Worm (Caenorhabditis elegans) whole organism, young adult: ENCODE measurements around the gene ngn-1.

ENCODE experiments used
- B0035.1 ChIP-seq: sonication (generic microtip); optimal IDR thresholded peaks from 2 replicates; lab custom pipeline; 2016; ENCODE audit warnings: missing genetic modification characterization, mild to moderate bottlenecking, missing compliant biosample characterization, missing genotype, missing genetic modification reagents
- B0336.3 ChIP-seq: fragments of 200-800 bp; sonication (Bioruptor generic); IDR thresholded peaks from 2 replicates; pipeline ENCODE4 v1.3.6; 2022; ENCODE audit warnings: missing genetic modification characterization, missing compliant biosample characterization
- F10E7.11 ChIP-seq: sonication (generic microtip); optimal IDR thresholded peaks from 2 replicates; lab custom pipeline; 2017; ENCODE audit warnings: mild to moderate bottlenecking, missing genetic modification characterization, moderate library complexity, missing compliant biosample characterization
- F37B4.10 ChIP-seq: fragments of 200-800 bp; sonication (Bioruptor generic); IDR thresholded peaks from 2 replicates; pipeline ENCODE4 v1.3.6; 2022; ENCODE audit warnings: missing genetic modification characterization, missing compliant biosample characterization
- F49E8.2 ChIP-seq: sonication (generic microtip); optimal IDR thresholded peaks from 3 replicates; lab custom pipeline; 2017; ENCODE audit warnings: missing genetic modification characterization, mild to moderate bottlenecking, missing compliant biosample characterization, antibody characterized with exemption, moderate library complexity; ENCODE audit not compliant: insufficient read depth
- F55B11.4 ChIP-seq: sonication (generic microtip); optimal IDR thresholded peaks from 2 replicates; lab custom pipeline; 2016; ENCODE audit warnings: missing compliant biosample characterization, missing genetic modification characterization, borderline replicate concordance; ENCODE audit not compliant: insufficient read depth
- T07F8.4 ChIP-seq: sonication (generic microtip); optimal IDR thresholded peaks from 2 replicates; lab custom pipeline; 2016; ENCODE audit warnings: mild to moderate bottlenecking, missing genetic modification characterization, moderate library complexity, missing compliant biosample characterization
- T26A5.8 ChIP-seq: sonication (generic microtip); optimal IDR thresholded peaks from 2 replicates; lab custom pipeline; 2016; ENCODE audit warnings: missing genetic modification characterization, missing compliant biosample characterization
- Y53G8AR.9 ChIP-seq: fragments of 200-800 bp; sonication (Bioruptor generic); conservative IDR thresholded peaks from 2 replicates; pipeline ENCODE4 v1.3.6; 2022; ENCODE audit warnings: missing genetic modification reagents, missing genetic modification characterization, missing compliant biosample characterization
- ZK185.1 ChIP-seq: sonication (generic microtip); optimal IDR thresholded peaks from 2 replicates; lab custom pipeline; 2016; ENCODE audit warnings: mild to moderate bottlenecking, missing genetic modification characterization, missing compliant biosample characterization; ENCODE audit not compliant: poor library complexity, severe bottlenecking
- akir-1 ChIP-seq: fragments of 200-800 bp; sonication (Bioruptor generic); optimal IDR thresholded peaks from 2 replicates; lab custom pipeline; 2018; ENCODE audit warnings: mild to moderate bottlenecking, missing genetic modification characterization, moderate library complexity, missing compliant biosample characterization
- attf-3 ChIP-seq: fragments of 200-800 bp; sonication (Bioruptor generic); conservative IDR thresholded peaks from 2 replicates; pipeline ENCODE4 v1.3.6; 2022; ENCODE audit warnings: missing genetic modification reagents, missing genetic modification characterization, missing compliant biosample characterization
- attf-6 ChIP-seq: fragments of 200-800 bp; sonication (Bioruptor generic); IDR thresholded peaks from 2 replicates; pipeline ENCODE4 v1.3.6; 2022; ENCODE audit warnings: missing genetic modification reagents, missing genetic modification characterization, missing compliant biosample characterization
- bed-1 ChIP-seq: fragments of 200-800 bp; sonication (Bioruptor generic); IDR thresholded peaks from 2 replicates; pipeline ENCODE4 v1.3.6; 2022; ENCODE audit warnings: missing genetic modification reagents, missing genetic modification characterization, missing compliant biosample characterization
- cebp-1 ChIP-seq, 2 experiments: fragments of 200-800 bp in 1 of 2; sonication (Bioruptor generic) in 1 of 2; sonication (generic microtip) in 1 of 2; IDR thresholded peaks in 1 of 2; optimal IDR thresholded peaks in 1 of 2; 2 replicates each; pipeline versions ENCODE4 v1.3.6 to Lab custom; 2017 to 2022; ENCODE audit warnings: missing compliant biosample characterization in 2 of 2, missing genetic modification characterization in 2 of 2, mild to moderate bottlenecking in 1 of 2, missing genetic modification reagents in 1 of 2, moderate library complexity in 1 of 2
- dpl-1 ChIP-seq: fragments of 150-350 bp; optimal IDR thresholded peaks from 2 replicates; lab custom pipeline; 2014; ENCODE audit warnings: missing biosample characterization, missing genetic modification reagents, missing genetic modification characterization
- efl-1 ChIP-seq: fragments of 150-350 bp; optimal IDR thresholded peaks from 2 replicates; lab custom pipeline; 2014; ENCODE audit warnings: missing biosample characterization, missing genetic modification reagents, missing genetic modification characterization
- egrh-3 ChIP-seq: fragments of 200-800 bp; sonication (Bioruptor generic); IDR thresholded peaks from 2 replicates; pipeline ENCODE4 v1.3.6; 2022; ENCODE audit warnings: missing genetic modification reagents, missing genetic modification characterization, missing compliant biosample characterization
- fkh-3 ChIP-seq: sonication (generic microtip); optimal IDR thresholded peaks from 2 replicates; lab custom pipeline; 2016; ENCODE audit warnings: mild to moderate bottlenecking, missing genetic modification characterization, missing compliant biosample characterization
- hmg-1.2 ChIP-seq: fragments of 200-800 bp; sonication (Bioruptor generic); IDR thresholded peaks from 2 replicates; pipeline ENCODE4 v1.3.6; 2022; ENCODE audit warnings: missing genetic modification reagents, missing genetic modification characterization, missing compliant biosample characterization
- hsf-1 ChIP-seq: fragments of 200-800 bp; sonication (Bioruptor generic); IDR thresholded peaks from 2 replicates; pipeline ENCODE4 v1.3.6; 2022; ENCODE audit warnings: missing genetic modification reagents, missing genetic modification characterization, missing compliant biosample characterization
- lin-26 ChIP-seq: fragments of 200-800 bp; sonication (Bioruptor generic); IDR thresholded peaks from 2 replicates; pipeline ENCODE4 v1.3.6; 2022; ENCODE audit warnings: missing genetic modification reagents, missing genetic modification characterization, missing compliant biosample characterization
- lsy-27 ChIP-seq: sonication (generic microtip); optimal IDR thresholded peaks from 2 replicates; lab custom pipeline; 2017; ENCODE audit warnings: missing genetic modification characterization, mild to moderate bottlenecking, missing compliant biosample characterization, antibody characterized with exemption, missing genotype, borderline replicate concordance; ENCODE audit not compliant: insufficient read depth
- madf-3 ChIP-seq: fragments of 200-800 bp; sonication (Bioruptor generic); IDR thresholded peaks from 2 replicates; pipeline ENCODE4 v1.3.6; 2022; ENCODE audit warnings: missing genetic modification reagents, missing genetic modification characterization, missing compliant biosample characterization
- madf-6 ChIP-seq: fragments of 200-800 bp; sonication (Bioruptor generic); IDR thresholded peaks from 2 replicates; pipeline ENCODE4 v1.3.6; 2022; ENCODE audit warnings: missing genetic modification reagents, missing genetic modification characterization, missing compliant biosample characterization
- madf-8 ChIP-seq: fragments of 200-800 bp; sonication (Bioruptor generic); conservative IDR thresholded peaks from 2 replicates; pipeline ENCODE4 v1.3.6; 2022; ENCODE audit warnings: missing genetic modification reagents, missing genetic modification characterization, missing compliant biosample characterization
- mel-28 ChIP-seq: sonication (generic microtip); optimal IDR thresholded peaks from 2 replicates; lab custom pipeline; 2016; ENCODE audit warnings: borderline replicate concordance, mild to moderate bottlenecking, missing genetic modification characterization, missing compliant biosample characterization
- mes-4 ChIP-seq: sonication (generic microtip); optimal IDR thresholded peaks from 2 replicates; lab custom pipeline; 2016; ENCODE audit warnings: missing genotype, missing genetic modification characterization, missing compliant biosample characterization
- nfyb-1 ChIP-seq: fragments of 200-800 bp; sonication (Bioruptor generic); IDR thresholded peaks from 2 replicates; pipeline ENCODE4 v1.3.6; 2022; ENCODE audit warnings: missing genetic modification reagents, missing genetic modification characterization, missing compliant biosample characterization
- nhr-80 ChIP-seq: sonication (generic microtip); optimal IDR thresholded peaks from 2 replicates; lab custom pipeline; 2016; ENCODE audit warnings: missing genetic modification characterization, missing compliant biosample characterization
- rpc-1 ChIP-seq, 2 experiments: fragments of 150-350 bp in 1 of 2; sonication (generic microtip) in 1 of 2; optimal IDR thresholded peaks; 2 replicates each; lab custom pipeline; 2014 to 2018; ENCODE audit warnings: missing biosample characterization in 1 of 2, missing genetic modification characterization in 1 of 2, missing genetic modification reagents in 1 of 2, missing genotype in 1 of 2
- snpc-1.1 ChIP-seq: sonication (generic microtip); optimal IDR thresholded peaks from 2 replicates; lab custom pipeline; 2017; ENCODE audit warnings: missing genetic modification characterization, mild to moderate bottlenecking, missing compliant biosample characterization, antibody characterized with exemption, moderate library complexity, missing genotype, missing genetic modification reagents; ENCODE audit not compliant: insufficient read depth
- snpc-3.4 ChIP-seq: sonication (generic microtip); optimal IDR thresholded peaks from 2 replicates; lab custom pipeline; 2017; ENCODE audit warnings: missing genetic modification characterization, mild to moderate bottlenecking, missing compliant biosample characterization, antibody characterized with exemption, moderate library complexity, missing genotype, missing genetic modification reagents
- sptf-2 ChIP-seq: fragments of 200-800 bp; sonication (Bioruptor generic); optimal IDR thresholded peaks from 2 replicates; lab custom pipeline; 2018; ENCODE audit warnings: mild to moderate bottlenecking, missing genetic modification characterization, missing compliant biosample characterization
- zfh-2 ChIP-seq: fragments of 200-800 bp; sonication (Bioruptor generic); conservative IDR thresholded peaks from 2 replicates; pipeline ENCODE4 v1.3.6; 2022; ENCODE audit warnings: missing genetic modification reagents, missing genetic modification characterization, missing compliant biosample characterization
- zim-3 ChIP-seq: sonication (generic microtip); optimal IDR thresholded peaks from 2 replicates; lab custom pipeline; 2017; ENCODE audit warnings: mild to moderate bottlenecking, missing genetic modification characterization, moderate library complexity, missing compliant biosample characterization
- ztf-25 ChIP-seq: fragments of 200-800 bp; sonication (Bioruptor generic); IDR thresholded peaks from 2 replicates; pipeline ENCODE4 v1.3.6; 2022; ENCODE audit warnings: missing genetic modification reagents, missing genetic modification characterization, missing compliant biosample characterization

Gene ngn-1

DNA sequence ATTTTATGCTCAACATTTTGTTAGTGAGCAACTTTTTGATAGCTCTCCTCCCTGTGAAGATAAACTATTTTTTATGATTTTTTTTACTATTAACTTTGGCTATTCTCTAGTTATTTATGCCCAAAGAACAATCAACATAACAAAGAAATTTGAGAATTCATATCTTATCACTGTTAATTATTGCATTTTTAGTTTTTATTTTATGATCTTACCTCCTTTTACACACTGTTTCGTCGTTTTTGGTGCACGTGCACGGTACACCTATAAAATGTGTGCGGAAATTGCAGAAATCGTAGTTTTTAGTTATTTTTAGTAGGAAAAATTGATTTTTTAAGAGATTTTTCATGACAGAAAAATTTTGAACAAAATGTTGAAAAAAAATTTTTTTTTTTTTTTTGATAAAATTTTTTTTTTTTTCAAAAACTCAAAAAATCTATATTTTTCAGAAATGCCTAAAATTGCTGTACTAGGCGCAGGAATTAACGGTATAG, 14.3 kb downstream of the ngn-1 start, which contains the start of gene daao-1:
TSS of gene daao-1 (plus strand) at position 441 of the 491 bp plus-strand sequence.
- no peak for TF ChIP-seq F55B11.4
- no peak for TF ChIP-seq Y53G8AR.9 (GFP tag; lab: Robert Waterston, UW)
- no peak for TF ChIP-seq F37B4.10 (GFP tag; lab: Robert Waterston, UW)
- TF ChIP-seq madf-6 (GFP tag; lab: Robert Waterston, UW): no peak
- TF ChIP-seq mes-4 (tag; lab: Kevin White, UChicago): no peak
- TF ChIP-seq B0035.1 (tag; lab: Kevin White, UChicago): no peak
- no peak for TF ChIP-seq bed-1 (GFP tag; lab: Robert Waterston, UW)
- TF ChIP-seq sptf-2: no peak
- TF ChIP-seq ZK185.1: no peak

ce11 chrIV:2613011-2613503, 15.0 kb downstream of the ngn-1 start, which contains the start of gene Y69A2AR.28:
Gene Y69A2AR.28, minus strand, starts transcription at chrIV:2613061.
- TF ChIP-seq fkh-3 (tag; lab: Kevin White, UChicago) (no peak), efl-1 (GFP tag; lab: Kevin White, UChicago) (peak; percentile 57), snpc-1.1 (tag; lab: Kevin White, UChicago) (no peak)

- peak; percentile 87 for TF ChIP-seq attf-3 (GFP tag; lab: Robert Waterston, UW)
- TF ChIP-seq rpc-1 (optimal IDR thresholded peaks at IDR 0.05; lab: Kevin White, UChicago): no peak
- TF ChIP-seq rpc-1 (tag; optimal IDR thresholded peaks at IDR 0.05; lab: Kevin White, UChicago): no peak
- TF ChIP-seq T07F8.4 (tag; lab: Kevin White, UChicago): no peak
These were observed 17.1 kb downstream of the ngn-1 start for ce11 chrIV:2610974-2611373.

ce11 chrIV:2610409-2610808, 17.7 kb downstream of the ngn-1 start, which contains the start of gene Y69A2AR.32:
Gene Y69A2AR.32, plus strand, starts transcription at chrIV:2610436.
- TF ChIP-seq cebp-1 (GFP tag; IDR thresholded peaks at IDR 0.05; lab: Robert Waterston, UW) (no peak), cebp-1 (tag; optimal IDR thresholded peaks at IDR 0.05; lab: Kevin White, UChicago) (peak; percentile 5), B0336.3 (GFP tag; lab: Robert Waterston, UW) (peak; percentile 52; the same call in 1 of the 2 replicates), mes-4 (tag; lab: Kevin White, UChicago) (no peak), madf-3 (GFP tag; lab: Robert Waterston, UW) (peak; percentile 80; the same call in 1 of the 2 replicates), egrh-3 (peak; percentile 30; the same call in 1 of the 2 replicates), zfh-2 (GFP tag; lab: Robert Waterston, UW) (peak; percentile 74; the same call in 1 of the 2 replicates), zim-3 (tag; lab: Kevin White, UChicago) (peak; percentile 45), nfyb-1 (GFP tag; lab: Robert Waterston, UW) (0 out of 2 replicates have a peak, but pooled peaks have one; percentile 14), F49E8.2 (tag; lab: Kevin White, UChicago) (no peak)

DNA sequence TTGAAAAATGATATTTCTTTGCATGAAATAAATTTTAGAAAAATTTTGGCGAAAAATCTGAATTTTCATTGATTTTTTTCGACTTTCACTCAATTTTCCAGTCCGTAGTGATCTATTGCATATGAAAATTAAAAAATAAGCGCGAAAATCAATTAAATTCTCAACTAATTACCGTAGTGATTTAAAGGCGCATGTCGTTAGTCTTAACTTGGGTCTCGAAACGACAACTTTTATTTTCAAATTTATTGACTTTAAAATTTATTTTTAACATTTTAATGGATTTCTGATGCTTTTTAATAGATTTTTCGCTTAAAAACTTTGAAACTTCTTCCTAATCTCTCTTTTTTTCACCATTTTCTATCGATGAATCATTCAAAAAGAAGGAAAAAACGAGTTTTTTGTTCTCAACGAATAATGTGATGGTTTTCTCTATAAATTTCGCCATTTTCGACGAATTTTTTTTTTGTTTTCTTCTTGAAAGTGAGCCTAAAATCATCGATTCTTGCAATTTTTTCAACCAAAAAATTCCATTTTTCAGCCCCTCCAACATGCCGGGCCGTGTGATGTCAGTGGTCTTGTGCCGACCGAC, 20.5 kb downstream of the ngn-1 start, which contains the start of gene vamp-7:
TSS of gene vamp-7 (plus strand) at position 539 of the 589 bp plus-strand sequence.
- TF ChIP-seq lin-26 (GFP tag; lab: Robert Waterston, UW): 0 out of 2 replicates have a peak, but pooled peaks have one; percentile 14
- TF ChIP-seq lsy-27: no peak
- peak; percentile 24; the same call in 1 of the 2 replicates for TF ChIP-seq hmg-1.2
- TF ChIP-seq mel-28 (tag; lab: Kevin White, UChicago): peak; percentile 37
- TF ChIP-seq B0336.3 (GFP tag; lab: Robert Waterston, UW): 0 out of 2 replicates have a peak, but pooled peaks have one; percentile 15
- TF ChIP-seq snpc-3.4 (tag; lab: Kevin White, UChicago): peak; percentile 59
- peak; percentile 49 for TF ChIP-seq F10E7.11 (tag; lab: Kevin White, UChicago)
- TF ChIP-seq madf-8 (GFP tag; lab: Robert Waterston, UW): peak; percentile 77
- 0 out of 2 replicates have a peak, but pooled peaks have one; percentile 29 for TF ChIP-seq ztf-25
- TF ChIP-seq T26A5.8: no peak
- TF ChIP-seq hsf-1 (GFP tag; lab: Robert Waterston, UW): peak; percentile 65
- TF ChIP-seq dpl-1: peak; percentile 55
- TF ChIP-seq akir-1 (GFP tag; lab: Kevin White, UChicago): no peak
- peak; percentile 56; the same call in 1 of the 2 replicates for TF ChIP-seq attf-6 (GFP tag; lab: Robert Waterston, UW)
- TF ChIP-seq nhr-80 (tag; lab: Kevin White, UChicago): no peak
